Fruit fly (Drosophila melanogaster) whole organism, embryonic: ENCODE results near the gene CG32075.

Experiments used
- B-H1 ChIP-seq: fragments of 200-800 bp; sonication (Bioruptor generic); IDR thresholded peaks from 3 replicates; pipeline ENCODE4 v1.3.6; 2022; ENCODE audit warnings: missing biosample characterization, missing genetic modification characterization
- CG10267 ChIP-seq: fragments of 200-800 bp; sonication (Bioruptor generic); optimal IDR thresholded peaks from 2 replicates; lab custom pipeline; 2018; ENCODE audit warnings: missing biosample characterization, mild to moderate bottlenecking, missing genetic modification characterization, moderate library complexity
- CG10431 ChIP-seq: fragments of 200-800 bp; sonication (Bioruptor generic); optimal IDR thresholded peaks from 3 replicates; lab custom pipeline; 2018; ENCODE audit warnings: missing biosample characterization, mild to moderate bottlenecking, missing genetic modification characterization
- CG10543 ChIP-seq: fragments of 200-800 bp; sonication (Bioruptor generic); optimal IDR thresholded peaks from 3 replicates; lab custom pipeline; 2017; ENCODE audit warnings: missing biosample characterization, mild to moderate bottlenecking, missing genetic modification characterization, moderate library complexity
- CG11398 ChIP-seq: fragments of 200-800 bp; sonication (Bioruptor generic); optimal IDR thresholded peaks from 2 replicates; lab custom pipeline; 2016; ENCODE audit warnings: missing biosample characterization, missing genetic modification characterization
- CG13775 ChIP-seq: fragments of 200-800 bp; sonication (Bioruptor generic); optimal IDR thresholded peaks from 3 replicates; lab custom pipeline; 2017; ENCODE audit warnings: missing biosample characterization, mild to moderate bottlenecking, missing genetic modification characterization
- CG15073 ChIP-seq: fragments of 200-800 bp; sonication (Bioruptor generic); optimal IDR thresholded peaks from 2 replicates; lab custom pipeline; 2016; ENCODE audit warnings: missing biosample characterization, missing genetic modification characterization
- CG15514 ChIP-seq: fragments of 200-800 bp; sonication (Bioruptor generic); optimal IDR thresholded peaks from 3 replicates; lab custom pipeline; 2017; ENCODE audit warnings: missing biosample characterization, missing genetic modification characterization, mild to moderate bottlenecking, moderate library complexity, missing genetic modification reagents
- CG1603 ChIP-seq: fragments of 200-800 bp; sonication (Bioruptor generic); optimal IDR thresholded peaks from 2 replicates; lab custom pipeline; 2019; ENCODE audit warnings: missing biosample characterization, mild to moderate bottlenecking, missing genetic modification characterization, moderate library complexity
- CG16815 ChIP-seq: fragments of 200-800 bp; sonication (Bioruptor generic); optimal IDR thresholded peaks from 3 replicates; lab custom pipeline; 2017; ENCODE audit warnings: missing biosample characterization, mild to moderate bottlenecking, missing genetic modification characterization
- CG1832 ChIP-seq: fragments of 200-800 bp; sonication (Bioruptor generic); optimal IDR thresholded peaks from 2 replicates; lab custom pipeline; 2017; ENCODE audit warnings: missing biosample characterization, mild to moderate bottlenecking, missing genetic modification characterization, inconsistent platforms
- CG31441 ChIP-seq: fragments of 200-800 bp; sonication (Bioruptor generic); IDR thresholded peaks from 2 replicates; pipeline ENCODE4 v1.3.6; 2022; ENCODE audit warnings: missing biosample characterization, missing genetic modification characterization
- CG33557 ChIP-seq: fragments of 200-800 bp; sonication (Bioruptor generic); optimal IDR thresholded peaks from 2 replicates; lab custom pipeline; 2019; ENCODE audit warnings: missing biosample characterization, mild to moderate bottlenecking, missing genetic modification characterization, moderate library complexity
- CG3838 ChIP-seq: fragments of 200-800 bp; sonication (Bioruptor generic); optimal IDR thresholded peaks from 3 replicates; lab custom pipeline; 2016; ENCODE audit warnings: missing biosample characterization, missing genetic modification characterization
- CG4854 ChIP-seq: fragments of 200-800 bp; sonication (Bioruptor generic); optimal IDR thresholded peaks from 2 replicates; lab custom pipeline; 2016; ENCODE audit warnings: missing biosample characterization, missing genetic modification characterization, inconsistent platforms
- CG6272 ChIP-seq: fragments of 200-800 bp; sonication (Bioruptor generic); IDR thresholded peaks from 2 replicates; pipeline ENCODE4 v1.3.6; 2022; ENCODE audit warnings: missing biosample characterization, missing genetic modification characterization
- CG7357 ChIP-seq: fragments of 200-800 bp; sonication (Bioruptor generic); IDR thresholded peaks from 3 replicates; pipeline ENCODE4 v1.3.6; 2022; ENCODE audit warnings: missing biosample characterization, missing genetic modification characterization
- CG7963 ChIP-seq: fragments of 200-800 bp; sonication (Bioruptor generic); IDR thresholded peaks from 3 replicates; pipeline ENCODE4 v1.3.6; 2022; ENCODE audit warnings: missing biosample characterization, missing genetic modification characterization; ENCODE audit not compliant: partially characterized antibody
- CG8281 ChIP-seq: fragments of 200-800 bp; sonication (Bioruptor generic); optimal IDR thresholded peaks from 2 replicates; lab custom pipeline; 2018; ENCODE audit warnings: missing biosample characterization, mild to moderate bottlenecking, missing genetic modification characterization, moderate library complexity
- CG8478 ChIP-seq: fragments of >200 bp; optimal IDR thresholded peaks from 2 replicates; lab custom pipeline; 2018
- CG9817 ChIP-seq: fragments of 200-800 bp; sonication (Bioruptor generic); optimal IDR thresholded peaks from 2 replicates; lab custom pipeline; 2018; ENCODE audit warnings: missing biosample characterization, mild to moderate bottlenecking, missing genetic modification characterization, moderate library complexity
- D ChIP-seq, 2 experiments: fragments of 200-800 bp in 1 of 2; fragments of >200 bp in 1 of 2; sonication (Bioruptor generic) in 1 of 2; optimal IDR thresholded peaks; 2 replicates in 1 of 2; 3 replicates in 1 of 2; lab custom pipeline; 2017; ENCODE audit warnings: mild to moderate bottlenecking in 1 of 2, missing biosample characterization in 1 of 2, missing genetic modification characterization in 1 of 2, missing genetic modification reagents in 1 of 2
- Deaf1 ChIP-seq: fragments of 200-800 bp; optimal IDR thresholded peaks from 3 replicates; lab custom pipeline; 2019; ENCODE audit warnings: missing biosample characterization, mild to moderate bottlenecking, missing genetic modification characterization, moderate library complexity
- Drgx ChIP-seq: fragments of 200-800 bp; sonication (Bioruptor generic); IDR thresholded peaks from 2 replicates; pipeline ENCODE4 v1.3.6; 2022; ENCODE audit warnings: missing biosample characterization, missing genetic modification characterization
- Hand ChIP-seq: fragments of 200-800 bp; sonication (Bioruptor generic); optimal IDR thresholded peaks from 2 replicates; lab custom pipeline; 2017; ENCODE audit warnings: mild to moderate bottlenecking, missing biosample characterization, missing genetic modification reagents, missing genetic modification characterization
- Lhr ChIP-seq: fragments of 200-800 bp; sonication (Bioruptor generic); optimal IDR thresholded peaks from 3 replicates; lab custom pipeline; 2017; ENCODE audit warnings: mild to moderate bottlenecking, missing biosample characterization, missing genetic modification reagents, missing genetic modification characterization
- NFAT ChIP-seq: fragments of 200-800 bp; sonication (Bioruptor generic); IDR thresholded peaks from 2 replicates; pipeline ENCODE4 v1.3.6; 2022; ENCODE audit warnings: missing biosample characterization, missing genetic modification characterization
- Ptx1 ChIP-seq: fragments of 200-800 bp; sonication (Bioruptor generic); IDR thresholded peaks from 2 replicates; pipeline ENCODE4 v1.3.6; 2022; ENCODE audit warnings: missing biosample characterization, missing genetic modification characterization
- Taf1 ChIP-seq: fragments of 200-800 bp; sonication (Bioruptor generic); IDR thresholded peaks from 2 replicates; pipeline ENCODE4 v1.3.6; 2022; ENCODE audit warnings: missing biosample characterization, missing genetic modification characterization
- Vsx1 ChIP-seq: fragments of 200-800 bp; sonication (Bioruptor generic); optimal IDR thresholded peaks from 2 replicates; lab custom pipeline; 2017; ENCODE audit warnings: missing biosample characterization, mild to moderate bottlenecking, missing genetic modification characterization, missing genetic modification reagents
- ase ChIP-seq: fragments of 200-800 bp; sonication (Bioruptor generic); IDR thresholded peaks from 3 replicates; pipeline ENCODE4 v1.3.6; 2022; ENCODE audit warnings: missing biosample characterization, missing genetic modification characterization
- bsh ChIP-seq, 2 experiments: fragments of 200-800 bp; sonication (Bioruptor generic); optimal IDR thresholded peaks; 2 replicates each; lab custom pipeline; 2017 to 2018; ENCODE audit warnings: mild to moderate bottlenecking in 2 of 2, missing biosample characterization in 2 of 2, missing genetic modification characterization in 2 of 2, moderate library complexity in 1 of 2
- ci ChIP-seq: fragments of 200-800 bp; sonication (Bioruptor generic); IDR thresholded peaks from 3 replicates; pipeline ENCODE4 v1.3.6; 2022; ENCODE audit warnings: missing biosample characterization, missing genetic modification characterization
- danr ChIP-seq: fragments of 200-800 bp; sonication (Bioruptor generic); IDR thresholded peaks from 2 replicates; pipeline ENCODE4 v1.3.6; 2022; ENCODE audit warnings: missing biosample characterization, missing genetic modification characterization
- emc ChIP-seq: fragments of 200-800 bp; sonication (Bioruptor generic); optimal IDR thresholded peaks from 2 replicates; lab custom pipeline; 2016; ENCODE audit warnings: missing biosample characterization, missing genetic modification characterization
- grn ChIP-seq: fragments of 200-800 bp; sonication (Bioruptor generic); optimal IDR thresholded peaks from 3 replicates; lab custom pipeline; 2017; ENCODE audit warnings: missing biosample characterization, missing genetic modification characterization
- hb ChIP-seq: fragments of 200-800 bp; sonication (Bioruptor generic); IDR thresholded peaks from 3 replicates; pipeline ENCODE4 v1.3.6; 2022; ENCODE audit warnings: missing biosample characterization, missing genetic modification characterization; ENCODE audit not compliant: partially characterized antibody
- hbn ChIP-seq: fragments of 200-800 bp; sonication (Bioruptor generic); IDR thresholded peaks from 2 replicates; pipeline ENCODE4 v1.3.6; 2022; ENCODE audit warnings: missing biosample characterization, missing genetic modification characterization; ENCODE audit not compliant: partially characterized antibody
- jing ChIP-seq: fragments of 200-800 bp; sonication (Bioruptor generic); optimal IDR thresholded peaks from 2 replicates; lab custom pipeline; 2018; ENCODE audit warnings: missing biosample characterization, mild to moderate bottlenecking, missing genetic modification characterization
- jumu ChIP-seq: fragments of 200-800 bp; sonication (Bioruptor generic); optimal IDR thresholded peaks from 3 replicates; lab custom pipeline; 2016; ENCODE audit warnings: missing biosample characterization, missing genetic modification characterization
- pnt ChIP-seq: fragments of 200-800 bp; sonication (Bioruptor generic); optimal IDR thresholded peaks from 3 replicates; lab custom pipeline; 2016; ENCODE audit warnings: missing biosample characterization, missing genetic modification characterization
- prd ChIP-seq, 3 experiments: fragments of >200 bp in 2 of 3; fragments of 200-800 bp in 1 of 3; sonication (Bioruptor generic) in 1 of 3; optimal IDR thresholded peaks in 2 of 3; IDR thresholded peaks in 1 of 3; 2 replicates in 2 of 3; 3 replicates in 1 of 3; pipeline versions ENCODE4 v1.3.6 to Lab custom; 2017 to 2022; ENCODE audit warnings: missing biosample characterization in 1 of 3, missing genetic modification characterization in 1 of 3
- sens-2 ChIP-seq: fragments of 200-800 bp; sonication (Bioruptor generic); IDR thresholded peaks from 2 replicates; pipeline ENCODE4 v1.3.6; 2022; ENCODE audit warnings: missing biosample characterization, missing genetic modification characterization
- seq ChIP-seq: fragments of 200-800 bp; sonication (Bioruptor generic); IDR thresholded peaks from 2 replicates; pipeline ENCODE4 v1.3.6; 2022; ENCODE audit warnings: missing biosample characterization, missing genetic modification characterization
- slp2 ChIP-seq: fragments of 200-800 bp; sonication (Bioruptor generic); optimal IDR thresholded peaks from 2 replicates; lab custom pipeline; 2016; ENCODE audit warnings: missing biosample characterization, missing genetic modification characterization
- sna ChIP-seq: fragments of 200-800 bp; sonication (Bioruptor generic); IDR thresholded peaks from 2 replicates; pipeline ENCODE4 v1.3.6; 2022; ENCODE audit warnings: missing biosample characterization, missing genetic modification characterization; ENCODE audit not compliant: partially characterized antibody
- sob ChIP-seq: fragments of 200-800 bp; sonication (Bioruptor generic); IDR thresholded peaks from 2 replicates; pipeline ENCODE4 v1.3.6; 2022; ENCODE audit warnings: missing biosample characterization, missing genetic modification characterization
- tna ChIP-seq: fragments of 200-800 bp; sonication (Bioruptor generic); IDR thresholded peaks from 2 replicates; pipeline ENCODE4 v1.3.6; 2022; ENCODE audit warnings: missing biosample characterization, missing genetic modification characterization; ENCODE audit not compliant: partially characterized antibody
- trem ChIP-seq: fragments of 200-800 bp; optimal IDR thresholded peaks from 3 replicates; lab custom pipeline; 2019; ENCODE audit warnings: missing biosample characterization, mild to moderate bottlenecking, missing genetic modification characterization, moderate library complexity

The CG32075 gene

DNA sequence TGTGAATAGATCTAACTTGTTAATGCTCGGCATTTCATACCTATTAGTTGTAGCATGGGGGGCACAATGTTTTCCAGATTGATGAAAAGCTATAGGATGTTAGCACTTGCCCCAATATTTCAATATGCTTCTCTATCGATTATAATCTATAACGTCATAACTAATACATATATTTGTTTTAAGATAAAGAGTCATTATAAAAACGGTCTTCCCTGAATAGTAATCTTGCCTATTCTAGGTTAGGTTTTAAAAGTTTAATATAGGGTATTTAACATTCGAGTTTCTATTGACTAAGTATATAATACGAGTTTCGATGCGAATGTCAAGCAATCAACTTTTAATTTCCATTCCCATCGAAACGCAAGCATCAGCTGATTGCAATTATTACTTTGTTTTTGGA is 3.5 kb downstream of the CG32075 start, which contains the start of the genes CG6321 and Blos2 (continued):
- TF ChIP-seq sob (GFP tag; lab: Robert Waterston, UW) (peak; percentile 76), emc (GFP tag; lab: Kevin White, UChicago) (no peak), CG10267 (peak; percentile 81), CG33557 (peak; percentile 59), CG3838 (GFP tag; lab: Kevin White, UChicago) (peak; percentile 37), hb (GFP tag; lab: Robert Waterston, UW) (no peak), NFAT (GFP tag; lab: Robert Waterston, UW) (peak; percentile 45; the same call in 1 of the 2 replicates), danr (GFP tag; lab: Robert Waterston, UW) (0 out of 2 replicates have a peak, but pooled peaks have one; percentile 44), CG8281 (tag; lab: Kevin White, UChicago) (peak; percentile 33), bsh (GFP tag; optimal IDR thresholded peaks at IDR 0.05; lab: Kevin White, UChicago) (peak; percentile 54 to 80), CG11398 (GFP tag; lab: Kevin White, UChicago) (no peak), ase (peak; percentile 39; the same call in 1 of the 3 replicates), sens-2 (GFP tag; lab: Robert Waterston, UW) (no peak), hbn (GFP tag; lab: Robert Waterston, UW) (no peak), CG1603 (tag; lab: Kevin White, UChicago) (peak; percentile 63), Ptx1 (GFP tag; lab: Robert Waterston, UW) (peak; percentile 75), D (optimal IDR thresholded peaks at IDR 0.05; lab: Kevin White, UChicago) (no peak), D (GFP tag; optimal IDR thresholded peaks at IDR 0.05; lab: Kevin White, UChicago) (peak; percentile 61), CG9817 (tag; lab: Kevin White, UChicago) (peak; percentile 63), CG4854 (GFP tag; lab: Kevin White, UChicago) (peak; percentile 30), trem (tag; lab: Kevin White, UChicago) (peak; percentile 68), Deaf1 (tag; lab: Kevin White, UChicago) (peak; percentile 66), CG15073 (GFP tag; lab: Kevin White, UChicago) (no peak), grn (GFP tag; lab: Kevin White, UChicago) (peak; percentile 21), Vsx1 (GFP tag; lab: Kevin White, UChicago) (peak; percentile 34), pnt (GFP tag; lab: Kevin White, UChicago) (peak; percentile 39), slp2 (peak; percentile 30), ci (GFP tag; lab: Robert Waterston, UW) (peak; percentile 57; the same call in 2 of the 3 replicates), CG31441 (GFP tag; lab: Robert Waterston, UW) (peak; percentile 84), tna (GFP tag; lab: Robert Waterston, UW) (no peak), sna (GFP tag; lab: Robert Waterston, UW) (no peak), CG10431 (GFP tag; lab: Kevin White, UChicago) (no peak), CG7963 (GFP tag; lab: Robert Waterston, UW) (no peak), CG8478 (no peak), CG6272 (GFP tag; lab: Robert Waterston, UW) (no peak), CG1832 (GFP tag; lab: Kevin White, UChicago) (no peak), jing (GFP tag; lab: Kevin White, UChicago) (peak; percentile 12), CG15514 (GFP tag; lab: Kevin White, UChicago) (peak; percentile 53), B-H1 (peak; percentile 27; the same call in 1 of the 3 replicates), CG13775 (peak; percentile 61), jumu (GFP tag; lab: Kevin White, UChicago) (no peak), Lhr (GFP tag; lab: Kevin White, UChicago) (peak; percentile 22), CG10543 (GFP tag; lab: Kevin White, UChicago) (peak; percentile 54), seq (peak; percentile 16; the same call in 1 of the 2 replicates), CG16815 (GFP tag; lab: Kevin White, UChicago) (peak; percentile 42), Drgx (GFP tag; lab: Robert Waterston, UW) (peak; percentile 77), Taf1 (GFP tag; lab: Robert Waterston, UW) (peak; percentile 40; the same call in 1 of the 2 replicates), Hand (peak; percentile 62), CG7357 (peak; percentile 45; the same call in 1 of the 3 replicates), prd (optimal IDR thresholded peaks at IDR 0.05; lab: Kevin White, UChicago) (no peak), prd (GFP tag; IDR thresholded peaks at IDR 0.05; lab: Robert Waterston, UW) (peak; percentile 61; the same call in 2 of the 3 replicates)
